Worm (Caenorhabditis elegans) whole organism, L2 larva: Measurements from ENCODE around the gene trpp-6.

Source experiments
- R02D3.7 ChIP-seq: fragments of 150-350 bp; optimal IDR thresholded peaks from 2 replicates; lab custom pipeline; 2014; ENCODE audit warnings: missing biosample characterization, missing genetic modification characterization
- ama-1 ChIP-seq: fragments of 150-350 bp; optimal IDR thresholded peaks from 2 replicates; lab custom pipeline; 2018; ENCODE audit warnings: inconsistent platforms
- egl-27 ChIP-seq: sonication (generic microtip); optimal IDR thresholded peaks from 3 replicates; lab custom pipeline; 2017; ENCODE audit warnings: missing biosample characterization, missing genetic modification reagents, missing genetic modification characterization
- elt-1 ChIP-seq: fragments of 150-350 bp; optimal IDR thresholded peaks from 2 replicates; lab custom pipeline; 2014; ENCODE audit warnings: missing biosample characterization, missing genetic modification characterization
- nhr-25 ChIP-seq: fragments of 150-350 bp; sonication (generic microtip); optimal IDR thresholded peaks from 3 replicates; lab custom pipeline; 2014; ENCODE audit warnings: missing biosample characterization, missing genetic modification characterization
- nhr-6 ChIP-seq: fragments of 150-350 bp; optimal IDR thresholded peaks from 2 replicates; lab custom pipeline; 2014; ENCODE audit warnings: missing biosample characterization, missing genetic modification characterization
- nhr-77 ChIP-seq: fragments of 150-350 bp; optimal IDR thresholded peaks from 2 replicates; lab custom pipeline; 2014; ENCODE audit warnings: missing biosample characterization, missing genetic modification characterization
- unc-39 ChIP-seq: fragments of 150-350 bp; optimal IDR thresholded peaks from 2 replicates; lab custom pipeline; 2014; ENCODE audit warnings: missing biosample characterization, missing genetic modification characterization
- zag-1 ChIP-seq: fragments of 150-350 bp; optimal IDR thresholded peaks from 2 replicates; lab custom pipeline; 2014; ENCODE audit warnings: missing biosample characterization, missing genetic modification characterization
- ztf-11 ChIP-seq: sonication (generic microtip); optimal IDR thresholded peaks from 2 replicates; lab custom pipeline; 2017; ENCODE audit warnings: missing biosample characterization, missing genetic modification characterization

DNA sequence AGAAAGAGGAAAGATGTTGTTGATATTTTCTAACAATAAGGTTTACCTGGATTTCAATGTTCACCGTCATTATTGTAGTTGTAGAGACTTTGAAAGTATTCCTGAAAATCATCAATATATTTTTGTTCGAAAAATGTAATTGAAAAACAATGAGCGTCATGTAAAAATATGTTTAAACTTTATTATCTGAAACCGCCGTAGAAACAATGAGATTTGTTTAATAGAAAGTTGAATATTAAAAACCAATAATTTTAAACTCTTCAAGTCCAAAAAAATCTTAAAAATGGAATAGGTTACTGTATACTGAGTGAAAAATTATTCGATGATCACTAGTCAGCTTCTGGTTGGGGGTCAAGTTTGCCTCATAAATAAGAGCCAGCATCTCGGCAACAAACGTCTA, 33.5 kb upstream of the trpp-6 start, which contains the start of gene anmt-3:
- TF ChIP-seq ztf-11 (tag; lab: Kevin White, UChicago), result no peak
- TF ChIP-seq nhr-25 (tag; lab: Kevin White, UChicago), result no peak
- TF ChIP-seq R02D3.7 (tag; lab: Kevin White, UChicago), result no peak
- no peak for TF ChIP-seq elt-1 (tag; lab: Kevin White, UChicago)
- no peak for TF ChIP-seq egl-27 (tag; lab: Kevin White, UChicago)
- TF ChIP-seq nhr-6 (tag; lab: Kevin White, UChicago), result no peak
- no peak for TF ChIP-seq ama-1
- no peak for TF ChIP-seq nhr-77 (tag; lab: Kevin White, UChicago)
- no peak for TF ChIP-seq unc-39
- TF ChIP-seq zag-1, result no peak
